Fruit fly (Drosophila melanogaster): ENCODE results near the gene CG11037.

- TF ChIP-seq vvl (GFP tag; IDR thresholded peaks at IDR 0.05) = peak; percentile 16; the same call in 1 of the 2 replicates
- no peak for TF ChIP-seq CG6654 (GFP tag; optimal IDR thresholded peaks at IDR 0.05)
- no peak for TF ChIP-seq CG16779 (GFP tag; IDR thresholded peaks at IDR 0.05)
- TF ChIP-seq Rfx (GFP tag; IDR thresholded peaks at IDR 0.05) = no peak
- no peak for TF ChIP-seq CG13775 (GFP tag; optimal IDR thresholded peaks at IDR 0.05)
- no peak for TF ChIP-seq bowl (GFP tag; IDR thresholded peaks at IDR 0.05)
- no peak for TF ChIP-seq Dfd (GFP tag; optimal IDR thresholded peaks at IDR 0.05)
- no peak for TF ChIP-seq CG13894 (tag; optimal IDR thresholded peaks at IDR 0.05)
- TF ChIP-seq btn (GFP tag; optimal IDR thresholded peaks at IDR 0.05) = no peak
- TF ChIP-seq CG12236 (GFP tag; optimal IDR thresholded peaks at IDR 0.05) = no peak
- no peak for TF ChIP-seq CG1603 (tag; optimal IDR thresholded peaks at IDR 0.05)
- no peak for TF ChIP-seq Nf-YC (tag; optimal IDR thresholded peaks at IDR 0.05)
These were observed 14.2 kb downstream of the CG11037 start for dm6 chr3L:20946944-20947343.
